Fruit fly (Drosophila melanogaster) whole organism, embryonic: ENCODE results near the gene be.
A peak's percentile ranks its signal among the peaks of the same experiment; 100 is the strongest.

Experiments
- Ada2b ChIP-seq: fragments of 200-800 bp; sonication (Bioruptor generic); IDR thresholded peaks from 2 replicates; pipeline ENCODE4 v1.3.6; 2022; ENCODE audit warnings: missing biosample characterization, missing genetic modification characterization
- Aef1 ChIP-seq: fragments of 200-800 bp; sonication (Bioruptor generic); IDR thresholded peaks from 3 replicates; pipeline ENCODE4 v1.3.6; 2022; ENCODE audit warnings: missing biosample characterization, missing genetic modification characterization
- CG10209 ChIP-seq: fragments of 200-800 bp; sonication (Bioruptor generic); optimal IDR thresholded peaks from 3 replicates; lab custom pipeline; 2017; ENCODE audit warnings: missing biosample characterization, mild to moderate bottlenecking, missing genetic modification characterization, missing genetic modification reagents
- CG1024 ChIP-seq: fragments of 200-800 bp; sonication (Bioruptor generic); IDR thresholded peaks from 2 replicates; pipeline ENCODE4 v1.3.6; 2022; ENCODE audit warnings: missing biosample characterization, missing genetic modification characterization
- CG10274 ChIP-seq: fragments of 200-800 bp; sonication (Bioruptor generic); optimal IDR thresholded peaks from 3 replicates; lab custom pipeline; 2017; ENCODE audit warnings: missing biosample characterization, mild to moderate bottlenecking, missing genetic modification characterization
- CG12219 ChIP-seq: fragments of 200-800 bp; sonication (Bioruptor generic); optimal IDR thresholded peaks from 3 replicates; lab custom pipeline; 2018; ENCODE audit warnings: missing biosample characterization, mild to moderate bottlenecking, missing genetic modification characterization
- CG13296 ChIP-seq: fragments of 200-800 bp; sonication (Bioruptor generic); optimal IDR thresholded peaks from 3 replicates; lab custom pipeline; 2018; ENCODE audit warnings: missing biosample characterization, mild to moderate bottlenecking, missing genetic modification characterization
- CG1529 ChIP-seq: fragments of 200-800 bp; sonication (Bioruptor generic); optimal IDR thresholded peaks from 3 replicates; lab custom pipeline; 2018; ENCODE audit warnings: missing biosample characterization, missing genetic modification characterization
- CG15514 ChIP-seq: fragments of 200-800 bp; sonication (Bioruptor generic); optimal IDR thresholded peaks from 3 replicates; lab custom pipeline; 2017; ENCODE audit warnings: missing biosample characterization, missing genetic modification characterization, mild to moderate bottlenecking, moderate library complexity, missing genetic modification reagents
- CG31224 ChIP-seq: fragments of 200-800 bp; sonication (Bioruptor generic); IDR thresholded peaks from 2 replicates; pipeline ENCODE4 v1.3.6; 2022; ENCODE audit warnings: missing biosample characterization, missing genetic modification characterization
- CG4282 ChIP-seq: fragments of 200-800 bp; sonication (Bioruptor generic); optimal IDR thresholded peaks from 2 replicates; lab custom pipeline; 2016; ENCODE audit warnings: missing biosample characterization, missing genetic modification characterization
- CG4707 ChIP-seq: fragments of 200-800 bp; sonication (Bioruptor generic); optimal IDR thresholded peaks from 2 replicates; lab custom pipeline; 2018; ENCODE audit warnings: missing biosample characterization, mild to moderate bottlenecking, missing genetic modification characterization, moderate library complexity
- CG4730 ChIP-seq: fragments of 200-800 bp; sonication (Bioruptor generic); IDR thresholded peaks from 2 replicates; pipeline ENCODE4 v1.3.6; 2022; ENCODE audit warnings: missing biosample characterization, missing genetic modification characterization
- CG6272 ChIP-seq: fragments of 200-800 bp; sonication (Bioruptor generic); IDR thresholded peaks from 2 replicates; pipeline ENCODE4 v1.3.6; 2022; ENCODE audit warnings: missing biosample characterization, missing genetic modification characterization
- CG6654 ChIP-seq: fragments of 200-800 bp; sonication (Bioruptor generic); optimal IDR thresholded peaks from 2 replicates; lab custom pipeline; 2017; ENCODE audit warnings: missing biosample characterization, mild to moderate bottlenecking, missing genetic modification characterization
- CG6813 ChIP-seq: fragments of 200-800 bp; sonication (Bioruptor generic); optimal IDR thresholded peaks from 2 replicates; lab custom pipeline; 2017; ENCODE audit warnings: missing biosample characterization, missing genetic modification characterization, mild to moderate bottlenecking, moderate library complexity, missing genetic modification reagents
- CG7372 ChIP-seq: fragments of 200-800 bp; sonication (Bioruptor generic); IDR thresholded peaks from 2 replicates; pipeline ENCODE4 v1.3.6; 2022; ENCODE audit warnings: missing biosample characterization, missing genetic modification characterization
- CG7745 ChIP-seq: fragments of 200-800 bp; sonication (Bioruptor generic); optimal IDR thresholded peaks from 2 replicates; lab custom pipeline; 2018; ENCODE audit warnings: missing biosample characterization, mild to moderate bottlenecking, missing genetic modification characterization, moderate library complexity
- CG8281 ChIP-seq: fragments of 200-800 bp; sonication (Bioruptor generic); optimal IDR thresholded peaks from 2 replicates; lab custom pipeline; 2018; ENCODE audit warnings: missing biosample characterization, mild to moderate bottlenecking, missing genetic modification characterization, moderate library complexity
- Dip2 ChIP-seq: fragments of 200-800 bp; sonication (Bioruptor generic); IDR thresholded peaks from 2 replicates; pipeline ENCODE4 v1.3.6; 2022; ENCODE audit warnings: missing biosample characterization, missing genetic modification characterization
- NK7.1 ChIP-seq: fragments of 200-800 bp; sonication (Bioruptor generic); optimal IDR thresholded peaks from 3 replicates; lab custom pipeline; 2016; ENCODE audit warnings: missing biosample characterization, missing genetic modification characterization
- Sox100B ChIP-seq: fragments of 200-800 bp; sonication (Bioruptor generic); optimal IDR thresholded peaks from 3 replicates; lab custom pipeline; 2018; ENCODE audit warnings: missing biosample characterization, mild to moderate bottlenecking, missing genetic modification characterization
- Ssrp ChIP-seq: fragments of 200-800 bp; sonication (Bioruptor generic); optimal IDR thresholded peaks from 2 replicates; lab custom pipeline; 2018; ENCODE audit warnings: missing biosample characterization, mild to moderate bottlenecking, missing genetic modification characterization, moderate library complexity
- abd-A ChIP-seq: fragments of 200-800 bp; sonication (Bioruptor generic); optimal IDR thresholded peaks from 3 replicates; lab custom pipeline; 2019; ENCODE audit warnings: missing biosample characterization, mild to moderate bottlenecking, missing genetic modification characterization, moderate library complexity
- al ChIP-seq: fragments of 200-800 bp; sonication (Bioruptor generic); IDR thresholded peaks from 2 replicates; pipeline ENCODE4 v1.3.6; 2022; ENCODE audit warnings: missing biosample characterization, missing genetic modification characterization
- ase ChIP-seq: fragments of 200-800 bp; sonication (Bioruptor generic); IDR thresholded peaks from 3 replicates; pipeline ENCODE4 v1.3.6; 2022; ENCODE audit warnings: missing biosample characterization, missing genetic modification characterization
- bigmax ChIP-seq: fragments of 200-800 bp; sonication (Bioruptor generic); optimal IDR thresholded peaks from 2 replicates; lab custom pipeline; 2018; ENCODE audit warnings: missing biosample characterization, mild to moderate bottlenecking, missing genetic modification characterization
- bowl ChIP-seq: fragments of 200-800 bp; sonication (Bioruptor generic); IDR thresholded peaks from 2 replicates; pipeline ENCODE4 v1.3.6; 2022; ENCODE audit warnings: missing biosample characterization, missing genetic modification characterization
- btn ChIP-seq: fragments of 200-800 bp; sonication (Bioruptor generic); optimal IDR thresholded peaks from 2 replicates; lab custom pipeline; 2016; ENCODE audit warnings: missing biosample characterization, missing genetic modification characterization
- fd64A ChIP-seq: fragments of 200-800 bp; sonication (Bioruptor generic); optimal IDR thresholded peaks from 3 replicates; lab custom pipeline; 2018; ENCODE audit warnings: missing biosample characterization, mild to moderate bottlenecking, missing genetic modification characterization
- grau ChIP-seq: fragments of 200-800 bp; optimal IDR thresholded peaks from 3 replicates; lab custom pipeline; 2019; ENCODE audit warnings: missing biosample characterization, mild to moderate bottlenecking, missing genetic modification characterization, moderate library complexity
- grn ChIP-seq: fragments of 200-800 bp; sonication (Bioruptor generic); optimal IDR thresholded peaks from 3 replicates; lab custom pipeline; 2017; ENCODE audit warnings: missing biosample characterization, missing genetic modification characterization
- hbn ChIP-seq: fragments of 200-800 bp; sonication (Bioruptor generic); IDR thresholded peaks from 2 replicates; pipeline ENCODE4 v1.3.6; 2022; ENCODE audit warnings: missing biosample characterization, missing genetic modification characterization; ENCODE audit not compliant: partially characterized antibody
- hkb ChIP-seq, 2 experiments: fragments of 200-800 bp in 1 of 2; fragments of >200 bp in 1 of 2; sonication (Bioruptor generic) in 1 of 2; IDR thresholded peaks in 1 of 2; optimal IDR thresholded peaks in 1 of 2; 2 replicates each; pipeline versions ENCODE4 v1.3.6 to Lab custom; 2017 to 2022; ENCODE audit warnings: missing biosample characterization in 1 of 2, missing genetic modification characterization in 1 of 2
- jing ChIP-seq: fragments of 200-800 bp; sonication (Bioruptor generic); optimal IDR thresholded peaks from 2 replicates; lab custom pipeline; 2018; ENCODE audit warnings: missing biosample characterization, mild to moderate bottlenecking, missing genetic modification characterization
- klu ChIP-seq: fragments of 200-800 bp; sonication (Bioruptor generic); IDR thresholded peaks from 2 replicates; pipeline ENCODE4 v1.3.6; 2022; ENCODE audit warnings: missing biosample characterization, missing genetic modification characterization
- mam ChIP-seq: fragments of 200-800 bp; sonication (Bioruptor generic); optimal IDR thresholded peaks from 3 replicates; lab custom pipeline; 2016; ENCODE audit warnings: missing biosample characterization, missing genetic modification characterization
- mld ChIP-seq: fragments of 200-800 bp; sonication (Bioruptor generic); IDR thresholded peaks from 3 replicates; pipeline ENCODE4 v1.3.6; 2022; ENCODE audit warnings: missing biosample characterization, missing genetic modification characterization; ENCODE audit not compliant: partially characterized antibody
- nom ChIP-seq: fragments of 200-800 bp; sonication (Bioruptor generic); optimal IDR thresholded peaks from 2 replicates; lab custom pipeline; 2017; ENCODE audit warnings: missing biosample characterization, missing genetic modification characterization, mild to moderate bottlenecking, moderate library complexity, missing genetic modification reagents
- pho ChIP-seq: fragments of 200-800 bp; sonication (Bioruptor generic); optimal IDR thresholded peaks from 2 replicates; lab custom pipeline; 2016; ENCODE audit warnings: missing biosample characterization, missing genetic modification characterization
- prd ChIP-seq, 3 experiments: fragments of >200 bp in 2 of 3; fragments of 200-800 bp in 1 of 3; sonication (Bioruptor generic) in 1 of 3; optimal IDR thresholded peaks in 2 of 3; IDR thresholded peaks in 1 of 3; 2 replicates in 2 of 3; 3 replicates in 1 of 3; pipeline versions ENCODE4 v1.3.6 to Lab custom; 2017 to 2022; ENCODE audit warnings: missing biosample characterization in 1 of 3, missing genetic modification characterization in 1 of 3
- repo ChIP-seq: fragments of 200-800 bp; sonication (Bioruptor generic); optimal IDR thresholded peaks from 2 replicates; lab custom pipeline; 2016; ENCODE audit warnings: missing biosample characterization, missing genetic modification characterization
- sens-2 ChIP-seq: fragments of 200-800 bp; sonication (Bioruptor generic); IDR thresholded peaks from 2 replicates; pipeline ENCODE4 v1.3.6; 2022; ENCODE audit warnings: missing biosample characterization, missing genetic modification characterization
- sqz ChIP-seq: fragments of 200-800 bp; sonication (Bioruptor generic); optimal IDR thresholded peaks from 3 replicates; lab custom pipeline; 2018; ENCODE audit warnings: missing biosample characterization, mild to moderate bottlenecking, missing genetic modification characterization
- stwl ChIP-seq: fragments of 200-800 bp; sonication (Bioruptor generic); optimal IDR thresholded peaks from 3 replicates; lab custom pipeline; 2018; ENCODE audit warnings: missing biosample characterization, mild to moderate bottlenecking, missing genetic modification characterization, moderate library complexity
- tio ChIP-seq: fragments of 200-800 bp; sonication (Bioruptor generic); optimal IDR thresholded peaks from 2 replicates; lab custom pipeline; 2017; ENCODE audit warnings: missing biosample characterization, missing genetic modification characterization, inconsistent platforms
- tup ChIP-seq: fragments of 200-800 bp; sonication (Bioruptor generic); optimal IDR thresholded peaks from 2 replicates; lab custom pipeline; 2016; ENCODE audit warnings: missing biosample characterization, mild to moderate bottlenecking, missing genetic modification characterization, moderate library complexity
- vvl ChIP-seq: fragments of 200-800 bp; sonication (Bioruptor generic); IDR thresholded peaks from 2 replicates; pipeline ENCODE4 v1.3.6; 2022; ENCODE audit warnings: missing biosample characterization, missing genetic modification characterization

The be gene

DNA sequence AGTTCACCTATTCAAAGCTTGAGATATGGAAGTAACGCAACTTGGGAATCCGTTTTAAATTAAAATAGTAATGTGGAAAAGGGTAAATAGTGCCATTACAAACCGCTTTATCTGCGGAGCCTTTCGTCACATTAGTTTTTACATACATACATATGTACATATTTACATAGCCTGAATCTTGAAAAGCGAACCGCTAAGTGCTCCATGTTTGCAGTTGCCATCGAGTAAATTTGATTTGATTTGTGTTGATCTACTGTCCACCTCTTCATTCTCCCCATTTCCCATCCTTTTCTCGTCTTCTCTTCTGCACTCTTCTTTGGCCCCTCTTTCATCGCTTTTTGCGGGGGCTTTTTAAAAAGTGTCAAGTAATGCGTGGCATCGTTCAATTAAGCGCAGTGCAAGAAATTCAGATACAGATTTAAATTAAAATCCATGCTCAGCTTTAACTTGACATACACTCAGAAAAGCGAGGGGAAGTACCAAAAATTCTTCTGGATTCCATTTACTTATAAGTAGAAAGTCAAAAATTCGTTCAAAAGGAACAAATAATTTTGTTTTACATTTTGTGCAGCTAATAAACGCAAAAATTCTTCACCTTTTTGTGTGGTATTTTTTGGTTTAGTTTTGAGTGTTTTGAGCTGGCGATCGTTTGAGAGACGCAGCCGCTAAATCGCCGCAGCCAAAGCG, 18.9 kb downstream of the be start (continued):
- TF ChIP-seq klu (GFP tag; lab: Robert Waterston, UW), result no peak
- TF ChIP-seq CG12219 (GFP tag; lab: Kevin White, UChicago), result peak; percentile 81
- peak; percentile 92 for TF ChIP-seq CG10209 (GFP tag; lab: Kevin White, UChicago)
- TF ChIP-seq sqz (GFP tag; lab: Kevin White, UChicago), result peak; percentile 77
- peak; percentile 79 for TF ChIP-seq btn (GFP tag; lab: Kevin White, UChicago)
- no peak for TF ChIP-seq stwl (tag; lab: Kevin White, UChicago)
- TF ChIP-seq CG6272, result no peak
- TF ChIP-seq tup (GFP tag; lab: Kevin White, UChicago), result peak; percentile 90
- TF ChIP-seq Ssrp, result no peak
- peak; percentile 22 for TF ChIP-seq jing (GFP tag; lab: Kevin White, UChicago)
- peak; percentile 83 for TF ChIP-seq repo
- TF ChIP-seq hkb (optimal IDR thresholded peaks at IDR 0.05; lab: Kevin White, UChicago), result no peak
- TF ChIP-seq hkb (GFP tag; IDR thresholded peaks at IDR 0.05; lab: Robert Waterston, UW), result peak; percentile 90
- TF ChIP-seq grau (tag; lab: Kevin White, UChicago), result peak; percentile 29
- TF ChIP-seq CG7372 (GFP tag; lab: Robert Waterston, UW), result no peak; the same call in 1 of the 2 replicates
- TF ChIP-seq mam, result peak; percentile 56
- TF ChIP-seq mld (GFP tag; lab: Robert Waterston, UW), result no peak
- no peak for TF ChIP-seq abd-A
- TF ChIP-seq hbn (GFP tag; lab: Robert Waterston, UW), result no peak
- no peak for TF ChIP-seq al
- TF ChIP-seq ase, result peak; percentile 63; the same call in 2 of the 3 replicates
- TF ChIP-seq prd (optimal IDR thresholded peaks at IDR 0.05; lab: Kevin White, UChicago), result no peak
- TF ChIP-seq prd (GFP tag; IDR thresholded peaks at IDR 0.05; lab: Robert Waterston, UW), result peak; percentile 46; the same call in 1 of the 3 replicates
- TF ChIP-seq CG6654 (GFP tag; lab: Kevin White, UChicago), result peak; percentile 36
- peak; percentile 97 for TF ChIP-seq fd64A
- peak; percentile 73 for TF ChIP-seq pho
- TF ChIP-seq CG8281 (tag; lab: Kevin White, UChicago), result peak; percentile 63
- peak; percentile 8 for TF ChIP-seq Ada2b (GFP tag; lab: Robert Waterston, UW)
- TF ChIP-seq tio (GFP tag; lab: Kevin White, UChicago), result peak; percentile 60
- peak; percentile 77 for TF ChIP-seq CG7745 (tag; lab: Kevin White, UChicago)
- no peak for TF ChIP-seq CG4282
- TF ChIP-seq CG4707, result peak; percentile 93
- TF ChIP-seq CG1529 (GFP tag; lab: Kevin White, UChicago), result peak; percentile 90
- no peak for TF ChIP-seq Dip2 (GFP tag; lab: Robert Waterston, UW)
- peak; percentile 86 for TF ChIP-seq grn (GFP tag; lab: Kevin White, UChicago)
- peak; percentile 59 for TF ChIP-seq bigmax
- TF ChIP-seq nom (GFP tag; lab: Kevin White, UChicago), result no peak
- TF ChIP-seq CG13296, result peak; percentile 91
- peak; percentile 83 for TF ChIP-seq CG15514 (GFP tag; lab: Kevin White, UChicago)
- peak; percentile 84; the same call in 1 of the 2 replicates for TF ChIP-seq CG1024 (GFP tag; lab: Robert Waterston, UW)
- TF ChIP-seq NK7.1, result peak; percentile 65
- TF ChIP-seq CG31224, result peak; percentile 18; the same call in 1 of the 2 replicates
- peak; percentile 11; the same call in 1 of the 2 replicates for TF ChIP-seq bowl (GFP tag; lab: Robert Waterston, UW)
- TF ChIP-seq CG6813, result peak; percentile 96
- TF ChIP-seq CG4730, result 0 out of 2 replicates have a peak, but pooled peaks have one; percentile 12
- TF ChIP-seq Sox100B (GFP tag; lab: Kevin White, UChicago), result peak; percentile 92
- TF ChIP-seq vvl (GFP tag; lab: Robert Waterston, UW), result peak; percentile 84
- TF ChIP-seq Aef1 (GFP tag; lab: Robert Waterston, UW), result no peak; the same call in 2 of the 3 replicates
- 0 out of 2 replicates have a peak, but pooled peaks have one; percentile 20 for TF ChIP-seq sens-2 (GFP tag; lab: Robert Waterston, UW)
- peak; percentile 76 for TF ChIP-seq CG10274 (GFP tag; lab: Kevin White, UChicago)
